Fruit fly (Drosophila melanogaster): ENCODE results near the gene CG3817.

CG3817 gene

dm6 chr3R:14898280-14898756 is at the start of gene CG3817, which contains the start of gene Nup93-2:
CG3817 (plus strand) TSS chr3R:14898739.
Nup93-2 (minus strand) TSS chr3R:14898372.
- no peak for TF ChIP-seq Sin3A (optimal IDR thresholded peaks at IDR 0.05)

dm6 chr3R:14852610-14853009 is 45.9 kb upstream of the CG3817 start:
- TF ChIP-seq Sin3A (optimal IDR thresholded peaks at IDR 0.05): no peak
- TF ChIP-seq psq (optimal IDR thresholded peaks at IDR 0.05): no peak
- TF ChIP-seq h (optimal IDR thresholded peaks at IDR 0.05): no peak
- TF ChIP-seq ttk (optimal IDR thresholded peaks at IDR 0.05): no peak
- no peak for TF ChIP-seq Myc (optimal IDR thresholded peaks at IDR 0.05)
- no peak for TF ChIP-seq insv (optimal IDR thresholded peaks at IDR 0.05)

dm6 chr3R:14853767-14854191 is 44.8 kb upstream of the CG3817 start:
- TF ChIP-seq Sin3A (optimal IDR thresholded peaks at IDR 0.05) (no peak), insv (optimal IDR thresholded peaks at IDR 0.05) (no peak), Myc (optimal IDR thresholded peaks at IDR 0.05) (no peak), psq (optimal IDR thresholded peaks at IDR 0.05) (no peak), ttk (optimal IDR thresholded peaks at IDR 0.05) (no peak), h (optimal IDR thresholded peaks at IDR 0.05) (no peak)

- TF ChIP-seq psq (optimal IDR thresholded peaks at IDR 0.05) (no peak), insv (optimal IDR thresholded peaks at IDR 0.05) (no peak), Sin3A (optimal IDR thresholded peaks at IDR 0.05) (no peak), Myc (optimal IDR thresholded peaks at IDR 0.05) (no peak), ttk (optimal IDR thresholded peaks at IDR 0.05) (no peak), h (optimal IDR thresholded peaks at IDR 0.05) (no peak)
Observed at dm6 chr3R:14864819-14865218, 33.7 kb upstream of the CG3817 start.

dm6 chr3R:14873345-14873744 is 25.2 kb upstream of the CG3817 start:
- no peak for TF ChIP-seq ttk (optimal IDR thresholded peaks at IDR 0.05)
- no peak for TF ChIP-seq insv (optimal IDR thresholded peaks at IDR 0.05)
- TF ChIP-seq psq (optimal IDR thresholded peaks at IDR 0.05): no peak
- no peak for TF ChIP-seq Myc (optimal IDR thresholded peaks at IDR 0.05)
- no peak for TF ChIP-seq h (optimal IDR thresholded peaks at IDR 0.05)
- TF ChIP-seq Sin3A (optimal IDR thresholded peaks at IDR 0.05): no peak

- TF ChIP-seq Myc (optimal IDR thresholded peaks at IDR 0.05) (no peak), h (optimal IDR thresholded peaks at IDR 0.05) (no peak), psq (optimal IDR thresholded peaks at IDR 0.05) (no peak), Sin3A (optimal IDR thresholded peaks at IDR 0.05) (no peak), insv (optimal IDR thresholded peaks at IDR 0.05) (no peak), ttk (optimal IDR thresholded peaks at IDR 0.05) (no peak)
Observed at dm6 chr3R:14875274-14875964, 23.1 kb upstream of the CG3817 start, which contains the start of gene btsz. btsz (minus strand) TSS chr3R:14875488.

dm6 chr3R:14875965-14876331 is 22.6 kb upstream of the CG3817 start:
- TF ChIP-seq Myc (optimal IDR thresholded peaks at IDR 0.05): no peak
- no peak for TF ChIP-seq insv (optimal IDR thresholded peaks at IDR 0.05)
- no peak for TF ChIP-seq Sin3A (optimal IDR thresholded peaks at IDR 0.05)
- no peak for TF ChIP-seq ttk (optimal IDR thresholded peaks at IDR 0.05)
- no peak for TF ChIP-seq h (optimal IDR thresholded peaks at IDR 0.05)

dm6 chr3R:14878145-14878544 is 20.4 kb upstream of the CG3817 start:
- TF ChIP-seq psq (optimal IDR thresholded peaks at IDR 0.05): no peak
- no peak for TF ChIP-seq Sin3A (optimal IDR thresholded peaks at IDR 0.05)
- TF ChIP-seq h (optimal IDR thresholded peaks at IDR 0.05): no peak
- no peak for TF ChIP-seq ttk (optimal IDR thresholded peaks at IDR 0.05)
- no peak for TF ChIP-seq Myc (optimal IDR thresholded peaks at IDR 0.05)
- no peak for TF ChIP-seq insv (optimal IDR thresholded peaks at IDR 0.05)

dm6 chr3R:14879207-14879863 is 19.2 kb upstream of the CG3817 start, which contains the start of gene CG3631:
CG3631 (plus strand) TSS chr3R:14879457.
- TF ChIP-seq psq (optimal IDR thresholded peaks at IDR 0.05) (no peak), h (optimal IDR thresholded peaks at IDR 0.05) (no peak), Myc (optimal IDR thresholded peaks at IDR 0.05) (no peak), ttk (optimal IDR thresholded peaks at IDR 0.05) (no peak), Sin3A (optimal IDR thresholded peaks at IDR 0.05) (no peak), insv (optimal IDR thresholded peaks at IDR 0.05) (no peak)

- TF ChIP-seq insv (optimal IDR thresholded peaks at IDR 0.05) (no peak), Sin3A (optimal IDR thresholded peaks at IDR 0.05) (no peak), Myc (optimal IDR thresholded peaks at IDR 0.05) (no peak), psq (optimal IDR thresholded peaks at IDR 0.05) (no peak), ttk (optimal IDR thresholded peaks at IDR 0.05) (no peak), h (optimal IDR thresholded peaks at IDR 0.05) (no peak)
Observed at dm6 chr3R:14880861-14881260, 17.7 kb upstream of the CG3817 start.

dm6 chr3R:14886011-14886534 is 12.5 kb upstream of the CG3817 start, which contains the start of the genes Rrp6, CG33331 and CG33332:
Rrp6 (minus strand) TSS chr3R:14886246.
CG33331 (plus strand) TSS chr3R:14886456.
CG33332 (plus strand) TSS chr3R:14886456.
- TF ChIP-seq h (optimal IDR thresholded peaks at IDR 0.05): no peak
- TF ChIP-seq Sin3A (optimal IDR thresholded peaks at IDR 0.05): no peak
- no peak for TF ChIP-seq psq (optimal IDR thresholded peaks at IDR 0.05)
- no peak for TF ChIP-seq ttk (optimal IDR thresholded peaks at IDR 0.05)
- TF ChIP-seq insv (optimal IDR thresholded peaks at IDR 0.05): no peak
- no peak for TF ChIP-seq Myc (optimal IDR thresholded peaks at IDR 0.05)

dm6 chr3R:14890064-14890709 is 8.4 kb upstream of the CG3817 start, which contains the start of the genes CycC and UQCR-C1:
CycC (minus strand) TSS chr3R:14890205.
UQCR-C1 (plus strand) TSS chr3R:14890231.
- no peak for TF ChIP-seq insv (optimal IDR thresholded peaks at IDR 0.05)
- no peak for TF ChIP-seq Myc (optimal IDR thresholded peaks at IDR 0.05)
- no peak for TF ChIP-seq h (optimal IDR thresholded peaks at IDR 0.05)
- no peak for TF ChIP-seq ttk (optimal IDR thresholded peaks at IDR 0.05)
- TF ChIP-seq psq (optimal IDR thresholded peaks at IDR 0.05): no peak
